Worm (Caenorhabditis elegans) whole organism, late embryonic: ENCODE results near the gene C17H11.5.

Source experiments
- C08G9.2 ChIP-seq: sonication (generic microtip); optimal IDR thresholded peaks from 2 replicates; lab custom pipeline; 2016; ENCODE audit warnings: mild to moderate bottlenecking, missing genetic modification characterization, moderate library complexity, missing compliant biosample characterization
- C38D4.7 ChIP-seq: fragments of 200-800 bp; sonication (Bioruptor generic); optimal IDR thresholded peaks from 2 replicates; lab custom pipeline; 2018; ENCODE audit warnings: mild to moderate bottlenecking, missing genetic modification characterization, moderate library complexity, missing compliant biosample characterization
- F13H6.1 ChIP-seq: sonication (generic microtip); optimal IDR thresholded peaks from 2 replicates; lab custom pipeline; 2016; ENCODE audit warnings: missing genetic modification characterization, missing compliant biosample characterization
- K02D7.2 ChIP-seq: sonication (generic microtip); optimal IDR thresholded peaks from 2 replicates; lab custom pipeline; 2017; ENCODE audit warnings: mild to moderate bottlenecking, missing genetic modification characterization, missing compliant biosample characterization
- T23F11.4 ChIP-seq: fragments of 200-800 bp; sonication (Bioruptor generic); optimal IDR thresholded peaks from 2 replicates; lab custom pipeline; 2018; ENCODE audit warnings: mild to moderate bottlenecking, missing genetic modification characterization, missing compliant biosample characterization
- ahr-1 ChIP-seq: sonication (generic microtip); optimal IDR thresholded peaks from 2 replicates; lab custom pipeline; 2016; ENCODE audit warnings: missing genetic modification characterization, missing compliant biosample characterization
- ceh-14 ChIP-seq: sonication (generic microtip); optimal IDR thresholded peaks from 2 replicates; lab custom pipeline; 2016; ENCODE audit warnings: missing genotype, missing genetic modification characterization, missing compliant biosample characterization
- ceh-18 ChIP-seq: sonication (generic microtip); optimal IDR thresholded peaks from 2 replicates; lab custom pipeline; 2016; ENCODE audit warnings: missing genetic modification characterization, missing compliant biosample characterization
- ceh-19 ChIP-seq: fragments of 200-800 bp; sonication (Bioruptor generic); optimal IDR thresholded peaks from 2 replicates; lab custom pipeline; 2018; ENCODE audit warnings: mild to moderate bottlenecking, missing genetic modification characterization, missing compliant biosample characterization
- ceh-30 ChIP-seq: fragments of 150-350 bp; optimal IDR thresholded peaks from 2 replicates; lab custom pipeline; 2014; ENCODE audit warnings: missing biosample characterization, missing genetic modification characterization
- ceh-31 ChIP-seq: sonication (generic microtip); optimal IDR thresholded peaks from 2 replicates; lab custom pipeline; 2016; ENCODE audit warnings: missing genetic modification characterization, missing compliant biosample characterization
- ceh-34 ChIP-seq: sonication (generic microtip); optimal IDR thresholded peaks from 2 replicates; lab custom pipeline; 2016; ENCODE audit warnings: mild to moderate bottlenecking, missing genetic modification characterization, missing compliant biosample characterization
- ceh-45 ChIP-seq: fragments of 200-800 bp; sonication (Bioruptor generic); IDR thresholded peaks from 2 replicates; pipeline ENCODE4 v1.3.6; 2022; ENCODE audit warnings: missing genetic modification reagents, missing genetic modification characterization, missing compliant biosample characterization
- ceh-48 ChIP-seq: sonication (generic microtip); optimal IDR thresholded peaks from 2 replicates; lab custom pipeline; 2016; ENCODE audit warnings: missing genetic modification characterization, inconsistent platforms, missing compliant biosample characterization
- ceh-6 ChIP-seq: fragments of 200-800 bp; sonication (Bioruptor generic); optimal IDR thresholded peaks from 2 replicates; lab custom pipeline; 2018; ENCODE audit warnings: mild to moderate bottlenecking, missing genetic modification characterization, missing compliant biosample characterization
- elt-4 ChIP-seq: sonication (generic microtip); optimal IDR thresholded peaks from 2 replicates; lab custom pipeline; 2016; ENCODE audit warnings: missing genetic modification characterization, missing compliant biosample characterization
- eyg-1 ChIP-seq: sonication (generic microtip); optimal IDR thresholded peaks from 2 replicates; lab custom pipeline; 2016; ENCODE audit warnings: missing genotype, missing genetic modification characterization, missing compliant biosample characterization
- fkh-10 ChIP-seq: fragments of 150-350 bp; optimal IDR thresholded peaks from 2 replicates; lab custom pipeline; 2014; ENCODE audit warnings: missing biosample characterization, missing genetic modification reagents, missing genetic modification characterization
- fkh-6 ChIP-seq: sonication (generic microtip); optimal IDR thresholded peaks from 2 replicates; lab custom pipeline; 2016; ENCODE audit warnings: missing genetic modification characterization, missing compliant biosample characterization
- hlh-13 ChIP-seq: fragments of 200-800 bp; sonication (Bioruptor generic); optimal IDR thresholded peaks from 2 replicates; lab custom pipeline; 2018; ENCODE audit warnings: mild to moderate bottlenecking, missing genetic modification characterization, missing compliant biosample characterization
- hlh-30 ChIP-seq: sonication (generic microtip); optimal IDR thresholded peaks from 2 replicates; lab custom pipeline; 2017; ENCODE audit warnings: antibody characterized with exemption, missing genetic modification characterization, missing compliant biosample characterization; ENCODE audit not compliant: insufficient read depth
- lim-6 ChIP-seq: sonication (generic microtip); optimal IDR thresholded peaks from 2 replicates; lab custom pipeline; 2016; ENCODE audit warnings: missing genetic modification characterization, missing compliant biosample characterization
- nfya-1 ChIP-seq: sonication (generic microtip); optimal IDR thresholded peaks from 2 replicates; lab custom pipeline; 2017; ENCODE audit warnings: missing genetic modification characterization, mild to moderate bottlenecking, missing compliant biosample characterization, antibody characterized with exemption, moderate library complexity
- npax-4 ChIP-seq: sonication (generic microtip); optimal IDR thresholded peaks from 2 replicates; lab custom pipeline; 2016; ENCODE audit warnings: missing genetic modification characterization, missing compliant biosample characterization
- odd-2 ChIP-seq: sonication (generic microtip); optimal IDR thresholded peaks from 2 replicates; lab custom pipeline; 2017; ENCODE audit warnings: antibody characterized with exemption, mild to moderate bottlenecking, missing genetic modification characterization, missing compliant biosample characterization
- pag-3 ChIP-seq: sonication (generic microtip); optimal IDR thresholded peaks from 2 replicates; lab custom pipeline; 2016; ENCODE audit warnings: missing compliant biosample characterization, missing genetic modification characterization, borderline replicate concordance
- pat-9 ChIP-seq: fragments of 200-800 bp; sonication (Bioruptor generic); optimal IDR thresholded peaks from 2 replicates; lab custom pipeline; 2018; ENCODE audit warnings: mild to moderate bottlenecking, missing genetic modification characterization, moderate library complexity, missing compliant biosample characterization
- pqm-1 ChIP-seq: sonication (generic microtip); optimal IDR thresholded peaks from 2 replicates; lab custom pipeline; 2016; ENCODE audit warnings: missing genetic modification characterization, missing compliant biosample characterization
- pros-1 ChIP-seq: fragments of 150-350 bp; optimal IDR thresholded peaks from 2 replicates; lab custom pipeline; 2014; ENCODE audit warnings: missing biosample characterization, missing genetic modification reagents, missing genetic modification characterization
- rnt-1 ChIP-seq: sonication (generic microtip); optimal IDR thresholded peaks from 2 replicates; lab custom pipeline; 2016; ENCODE audit warnings: missing genetic modification characterization, missing compliant biosample characterization
- sdc-2 ChIP-seq: sonication (generic microtip); optimal IDR thresholded peaks from 2 replicates; lab custom pipeline; 2016; ENCODE audit warnings: missing genotype, missing genetic modification characterization, missing compliant biosample characterization
- sox-2 ChIP-seq: fragments of 200-800 bp; sonication (Bioruptor generic); IDR thresholded peaks from 2 replicates; pipeline ENCODE4 v1.3.6; 2022; ENCODE audit warnings: missing genetic modification reagents, missing genetic modification characterization, missing compliant biosample characterization
- syd-9 ChIP-seq: sonication (generic microtip); optimal IDR thresholded peaks from 2 replicates; lab custom pipeline; 2016; ENCODE audit warnings: mild to moderate bottlenecking, missing genetic modification characterization, moderate library complexity, missing compliant biosample characterization
- tbx-2 ChIP-seq: sonication (generic microtip); optimal IDR thresholded peaks from 2 replicates; lab custom pipeline; 2016; ENCODE audit warnings: missing genetic modification characterization, missing compliant biosample characterization
- ttx-3 ChIP-seq: sonication (generic microtip); optimal IDR thresholded peaks from 2 replicates; lab custom pipeline; 2016; ENCODE audit warnings: missing genetic modification reagents, missing genetic modification characterization, missing compliant biosample characterization
- unc-42 ChIP-seq: sonication (generic microtip); optimal IDR thresholded peaks from 2 replicates; lab custom pipeline; 2016; ENCODE audit warnings: missing genotype, missing genetic modification characterization, missing compliant biosample characterization
- unc-86 ChIP-seq: sonication (generic microtip); optimal IDR thresholded peaks from 2 replicates; lab custom pipeline; 2016; ENCODE audit warnings: missing genetic modification characterization, missing compliant biosample characterization
- zip-5 ChIP-seq: sonication (generic microtip); optimal IDR thresholded peaks from 2 replicates; lab custom pipeline; 2016; ENCODE audit warnings: missing genetic modification characterization, missing compliant biosample characterization
- ztf-16 ChIP-seq: sonication (generic microtip); optimal IDR thresholded peaks from 2 replicates; lab custom pipeline; 2017; ENCODE audit warnings: missing genetic modification characterization, missing compliant biosample characterization

The C17H11.5 gene

DNA sequence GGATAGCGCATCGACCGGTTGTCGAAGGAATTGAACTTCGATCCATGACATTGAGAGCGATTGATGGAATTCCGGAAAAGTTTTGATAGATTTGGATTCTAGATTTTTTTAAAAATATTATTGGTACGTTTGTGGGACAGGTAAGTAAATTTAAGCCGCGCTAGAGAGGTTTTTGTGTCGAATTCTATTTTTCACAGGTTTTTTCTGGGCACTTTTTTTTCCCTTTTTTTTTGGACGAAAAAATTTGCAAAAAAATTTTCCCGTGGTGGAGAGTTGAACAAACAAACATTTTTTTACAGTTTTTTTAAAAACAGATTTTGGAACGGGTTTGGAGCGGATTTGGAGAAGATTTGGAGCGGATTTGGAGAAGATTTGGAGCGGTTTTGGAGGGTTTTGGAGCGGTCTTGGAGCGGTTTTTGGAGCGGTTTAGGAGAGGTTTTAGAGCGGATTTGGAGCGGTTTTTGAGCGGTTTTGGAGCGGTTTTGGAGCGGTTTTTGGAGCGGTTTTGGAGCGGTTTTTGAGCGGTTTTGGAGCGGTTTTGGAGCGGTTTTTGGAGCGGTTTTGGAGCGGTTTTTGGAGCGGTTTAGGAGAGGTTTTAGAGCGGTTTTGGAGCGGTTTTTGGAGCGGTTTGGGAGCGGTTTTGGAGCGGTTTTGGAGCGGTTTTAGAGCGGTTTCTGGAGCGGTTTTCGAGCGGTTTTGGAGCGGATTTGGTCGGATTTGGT is 3.2 kb downstream of the C17H11.5 start, which contains the start of gene C17H11.4:
TSS of gene C17H11.4 (minus strand) at position 51 of the 722 bp plus-strand sequence.
- TF ChIP-seq unc-42 (peak; percentile 15), fkh-6 (tag; lab: Kevin White, UChicago) (peak; percentile 54), C08G9.2 (tag; lab: Kevin White, UChicago) (peak; percentile 16), ceh-45 (GFP tag; lab: Robert Waterston, UW) (peak; percentile 78)

- TF ChIP-seq ahr-1 (tag; lab: Kevin White, UChicago), result no peak
- no peak for TF ChIP-seq sdc-2 (tag; lab: Kevin White, UChicago)
- TF ChIP-seq lim-6, result no peak
- no peak for TF ChIP-seq ceh-31 (tag; lab: Kevin White, UChicago)
- no peak for TF ChIP-seq ceh-30 (tag; lab: Kevin White, UChicago)
These were observed 11.3 kb downstream of the C17H11.5 start, which contains the start of gene C17H11.1 for ce11 chrX:8173610-8174009. TSS of gene C17H11.1 (plus strand) at chrX:8173910.

DNA sequence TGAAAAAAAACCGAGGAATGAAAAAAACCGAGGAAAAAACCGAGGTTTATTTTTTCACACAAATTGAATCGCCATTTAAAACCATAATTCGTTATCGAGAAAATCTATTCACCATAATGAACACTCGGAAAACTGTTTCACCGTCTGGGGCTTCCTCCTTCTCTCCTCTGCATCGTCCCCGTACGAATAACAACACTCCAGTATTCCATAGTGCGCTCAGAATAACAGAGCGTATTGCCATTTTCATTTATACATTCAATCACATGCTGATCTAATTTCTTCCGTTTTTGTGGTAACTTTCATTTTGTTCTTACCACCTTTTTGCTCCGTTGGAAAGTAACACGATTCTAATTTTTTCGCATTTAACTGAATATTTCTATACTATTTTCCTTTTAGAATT is 15.4 kb downstream of the C17H11.5 start, which contains the start of gene C17H11.2:
TSS of gene C17H11.2 (plus strand) at position 397 of the 400 bp plus-strand sequence.
- peak; percentile 39 for TF ChIP-seq unc-42
- peak; percentile 24 for TF ChIP-seq nfya-1 (tag; lab: Kevin White, UChicago)
- no peak for TF ChIP-seq zip-5 (tag; lab: Kevin White, UChicago)

DNA sequence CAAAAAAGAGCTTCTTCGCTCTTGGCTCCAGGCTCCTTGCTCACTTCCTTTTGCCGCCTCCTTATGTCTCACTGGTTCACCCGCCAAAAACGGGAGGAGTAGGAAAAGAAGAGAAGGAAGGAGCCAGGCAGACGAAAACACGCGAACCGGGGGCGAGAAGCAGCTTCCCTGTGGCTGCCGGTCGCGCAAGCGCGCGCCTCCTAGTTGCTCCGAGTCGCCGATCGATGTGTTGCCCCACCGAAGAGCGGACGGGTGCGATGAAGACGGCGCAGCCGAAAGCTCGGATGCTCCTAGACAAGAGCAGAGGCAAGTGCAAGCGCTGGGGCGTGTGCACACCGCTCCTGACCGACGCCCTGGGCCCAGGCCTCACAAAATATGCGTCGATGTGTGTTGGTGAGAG is 21.4 kb downstream of the C17H11.5 start:
- no peak for TF ChIP-seq pat-9
- peak; percentile 28 for TF ChIP-seq ceh-14 (tag; lab: Kevin White, UChicago)
- TF ChIP-seq F13H6.1, result no peak
- TF ChIP-seq pqm-1 (tag; lab: Kevin White, UChicago), result no peak
- peak; percentile 62 for TF ChIP-seq tbx-2 (tag; lab: Kevin White, UChicago)
- TF ChIP-seq nfya-1 (tag; lab: Kevin White, UChicago), result no peak
- peak; percentile 29 for TF ChIP-seq ceh-18 (tag; lab: Kevin White, UChicago)
- peak; percentile 33 for TF ChIP-seq C08G9.2 (tag; lab: Kevin White, UChicago)
- peak; percentile 65 for TF ChIP-seq ceh-48 (tag; lab: Kevin White, UChicago)
- TF ChIP-seq ttx-3 (tag; lab: Kevin White, UChicago), result no peak
- TF ChIP-seq unc-42, result peak; percentile 49
- TF ChIP-seq sdc-2 (tag; lab: Kevin White, UChicago), result peak; percentile 65
- peak; percentile 71 for TF ChIP-seq ceh-31 (tag; lab: Kevin White, UChicago)
- TF ChIP-seq pag-3 (tag; lab: Kevin White, UChicago), result peak; percentile 49
- TF ChIP-seq rnt-1 (tag; lab: Kevin White, UChicago), result no peak
- TF ChIP-seq eyg-1, result no peak
- peak; percentile 31 for TF ChIP-seq elt-4 (tag; lab: Kevin White, UChicago)
- TF ChIP-seq T23F11.4 (GFP tag; lab: Kevin White, UChicago), result peak; percentile 43
- TF ChIP-seq ceh-19 (GFP tag; lab: Kevin White, UChicago), result peak; percentile 14
- TF ChIP-seq C38D4.7 (GFP tag; lab: Kevin White, UChicago), result no peak
- peak; percentile 34 for TF ChIP-seq pros-1 (tag; lab: Kevin White, UChicago)
- no peak for TF ChIP-seq ceh-30 (tag; lab: Kevin White, UChicago)
- TF ChIP-seq ceh-34 (tag; lab: Kevin White, UChicago), result peak; percentile 24

DNA sequence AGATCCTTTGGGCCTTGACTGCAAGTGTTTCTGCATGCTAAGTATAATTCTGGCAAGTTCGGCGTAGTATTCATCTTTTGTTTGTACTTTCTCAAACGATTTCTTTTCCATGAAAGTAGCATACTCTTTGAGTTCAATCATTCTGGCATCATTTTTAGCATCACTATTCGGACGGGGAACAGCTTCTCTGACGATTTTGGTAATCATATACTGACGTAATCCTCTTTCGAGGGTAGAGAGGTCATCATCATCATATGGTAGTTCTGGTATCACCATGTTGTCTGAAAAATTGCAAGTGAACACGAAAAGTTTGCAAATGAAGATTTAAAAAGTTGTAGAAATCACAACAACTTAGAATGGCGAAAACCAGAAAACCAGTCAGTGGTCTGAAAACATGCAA is 22.1 kb downstream of the C17H11.5 start, which contains the start of gene F22F1.3:
TSS of gene F22F1.3 (minus strand) at position 281 of the 400 bp plus-strand sequence.
- TF ChIP-seq ceh-48 (tag; lab: Kevin White, UChicago) (no peak), npax-4 (tag; lab: Kevin White, UChicago) (no peak), ttx-3 (tag; lab: Kevin White, UChicago) (no peak), sox-2 (GFP tag; lab: Robert Waterston, UW) (no peak), K02D7.2 (tag; lab: Kevin White, UChicago) (no peak), odd-2 (tag; lab: Kevin White, UChicago) (no peak), ceh-6 (no peak), syd-9 (tag; lab: Kevin White, UChicago) (no peak), zip-5 (tag; lab: Kevin White, UChicago) (no peak), unc-86 (tag; lab: Kevin White, UChicago) (no peak), fkh-10 (GFP tag; lab: Kevin White, UChicago) (no peak), ceh-45 (GFP tag; lab: Robert Waterston, UW) (no peak), fkh-6 (tag; lab: Kevin White, UChicago) (no peak), ceh-18 (tag; lab: Kevin White, UChicago) (no peak), T23F11.4 (GFP tag; lab: Kevin White, UChicago) (no peak), hlh-30 (tag; lab: Kevin White, UChicago) (no peak), ztf-16 (no peak), hlh-13 (GFP tag; lab: Kevin White, UChicago) (no peak), pros-1 (tag; lab: Kevin White, UChicago) (no peak)
